Fruit fly (Drosophila melanogaster) S2 (cell line): ENCODE data around the gene gnu.

Experiments
- CG8478 ChIP-seq: fragments of >200 bp; optimal IDR thresholded peaks from 2 replicates; lab custom pipeline; 2018
- CTCF ChIP-seq, 2 experiments: fragments of >200 bp; optimal IDR thresholded peaks; 2 replicates each; lab custom pipeline; 2018

DNA sequence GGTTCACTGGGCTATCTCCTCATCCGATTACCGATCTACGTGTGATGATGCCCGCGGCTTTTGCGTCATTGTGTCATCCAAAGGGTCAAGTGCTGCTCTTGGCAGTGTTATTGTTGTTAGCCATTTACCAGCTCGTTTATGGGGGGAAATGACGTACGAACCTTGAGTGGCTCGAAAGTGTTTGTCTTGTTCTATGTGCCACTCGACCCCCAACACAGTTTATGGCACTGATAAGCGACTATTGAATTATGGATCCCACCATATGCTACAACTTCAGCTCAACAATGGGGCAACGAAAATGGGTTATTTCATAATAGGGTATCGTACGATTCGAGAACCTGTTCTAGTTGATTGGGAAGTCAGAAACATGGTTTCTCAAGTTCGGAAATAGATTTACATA is 23.9 kb downstream of the gnu start:
- TF ChIP-seq CTCF (optimal IDR thresholded peaks at IDR 0.05; lab: Kevin White, UChicago), result no peak
- TF ChIP-seq CG8478 (lab: Kevin White, UChicago), result no peak
